Worm (Caenorhabditis elegans): ENCODE measurements around the gene prp-8.

DNA sequence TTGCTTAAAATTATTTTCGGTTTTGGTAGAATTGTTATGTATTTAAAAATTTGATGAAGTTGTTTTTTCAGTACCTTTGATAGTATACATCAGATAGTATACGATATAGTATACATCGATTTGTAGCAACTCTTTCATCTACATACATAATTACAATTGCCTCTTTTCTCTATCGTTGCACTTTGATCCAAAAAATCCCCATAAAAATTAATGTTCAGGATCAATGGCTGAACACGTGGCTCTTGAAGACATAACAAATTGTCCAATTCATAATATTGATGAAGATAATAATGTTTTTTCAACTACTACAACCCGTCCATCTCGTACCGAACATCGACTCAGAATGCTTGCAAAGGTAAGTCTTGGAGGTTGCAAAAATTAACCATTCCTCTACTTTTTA lies 15.4 kb upstream of the prp-8 start, which contains the start of gene D2007.2:
- no peak for TF ChIP-seq fos-1 (tag; optimal IDR thresholded peaks at IDR 0.05)
- TF ChIP-seq unc-62 (GFP tag; optimal IDR thresholded peaks at IDR 0.05) = no peak
- TF ChIP-seq egl-5 (tag; optimal IDR thresholded peaks at IDR 0.05) = no peak
- no peak for TF ChIP-seq fkh-2 (tag; optimal IDR thresholded peaks at IDR 0.05)
- TF ChIP-seq elt-3 (tag; optimal IDR thresholded peaks at IDR 0.05) = no peak
- TF ChIP-seq tbx-2 (tag; optimal IDR thresholded peaks at IDR 0.05) = no peak
- no peak for TF ChIP-seq egl-27 (tag; optimal IDR thresholded peaks at IDR 0.05)
- TF ChIP-seq ceh-82 (tag; optimal IDR thresholded peaks at IDR 0.05) = no peak
- no peak for TF ChIP-seq mml-1 (tag; optimal IDR thresholded peaks at IDR 0.05)
- no peak for TF ChIP-seq nhr-11 (tag; optimal IDR thresholded peaks at IDR 0.05)

Data from whole organism, L3 larva.